Worm (Caenorhabditis elegans): ENCODE results near the gene ceh-75.

ceh-75 gene

DNA sequence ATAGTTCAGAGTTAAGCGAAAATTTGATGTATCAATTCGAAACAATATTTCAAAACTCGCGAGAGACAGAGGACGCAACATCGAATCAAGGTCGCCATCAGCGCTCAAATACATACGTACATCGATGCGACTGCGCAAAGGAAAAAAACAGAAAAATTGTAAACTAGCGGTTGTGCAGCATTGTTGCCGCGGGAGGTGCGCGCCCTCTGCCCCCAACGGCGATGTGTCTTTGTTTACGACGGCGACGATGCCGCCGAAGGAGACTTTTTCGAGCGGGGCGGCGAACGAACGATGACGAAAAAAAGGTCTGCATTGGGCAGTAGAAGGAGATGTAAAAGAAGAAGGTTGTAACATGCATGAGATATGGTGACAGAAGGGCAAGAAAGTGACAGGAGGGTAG is 41.8 kb downstream of the ceh-75 start:
- TF ChIP-seq unc-55 (GFP tag; optimal IDR thresholded peaks at IDR 0.05) (no peak), F13H6.1 (tag; optimal IDR thresholded peaks at IDR 0.05) (no peak), gmeb-1 (tag; optimal IDR thresholded peaks at IDR 0.05) (no peak), C34F6.9 (tag; optimal IDR thresholded peaks at IDR 0.05) (no peak), ztf-1 (GFP tag; conservative IDR thresholded peaks at IDR 0.05) (no peak), crh-2 (tag; optimal IDR thresholded peaks at IDR 0.05) (no peak), alr-1 (tag; optimal IDR thresholded peaks at IDR 0.05) (no peak), ama-1 (optimal IDR thresholded peaks at IDR 0.05) (no peak), lin-13 (GFP tag; optimal IDR thresholded peaks at IDR 0.05) (no peak), nhr-10 (tag; optimal IDR thresholded peaks at IDR 0.05) (no peak), aly-2 (tag; optimal IDR thresholded peaks at IDR 0.05) (no peak), snpc-4 (tag; optimal IDR thresholded peaks at IDR 0.05) (no peak), fos-1 (tag; optimal IDR thresholded peaks at IDR 0.05) (no peak), nhr-23 (tag; optimal IDR thresholded peaks at IDR 0.05) (no peak), lin-11 (tag; optimal IDR thresholded peaks at IDR 0.05) (no peak), nhr-25 (tag; optimal IDR thresholded peaks at IDR 0.05) (no peak), unc-62 (GFP tag; optimal IDR thresholded peaks at IDR 0.05) (no peak), mdl-1 (tag; optimal IDR thresholded peaks at IDR 0.05) (no peak)

DNA sequence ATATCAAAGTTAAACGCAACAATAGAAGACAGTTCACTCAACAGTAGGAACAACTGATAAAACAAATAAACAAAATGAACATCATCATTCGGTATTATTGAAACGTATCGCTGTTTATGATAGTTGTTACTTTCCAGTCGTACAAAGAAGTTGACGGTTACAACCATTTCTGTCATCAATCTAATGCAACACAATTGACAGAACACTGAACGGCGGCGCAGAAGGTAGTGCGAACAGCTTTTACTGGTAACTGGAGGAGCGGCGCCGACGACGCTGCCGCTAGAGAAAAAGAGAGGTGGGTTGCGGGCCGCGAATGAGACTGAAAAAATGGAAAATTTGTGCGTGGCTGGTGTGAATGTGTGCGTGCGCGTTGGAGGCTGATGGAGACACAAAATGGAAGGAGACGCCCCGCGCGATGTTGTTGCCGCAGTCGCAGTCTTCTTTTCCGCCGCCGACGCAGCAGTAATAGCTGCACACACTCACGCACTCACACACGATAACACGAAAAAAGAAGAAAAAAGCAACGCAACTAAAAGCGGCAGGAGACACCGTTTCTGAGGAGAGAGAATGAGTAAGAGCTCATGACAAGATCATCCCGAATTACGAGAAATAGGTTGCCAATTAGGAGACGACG is 43.1 kb downstream of the ceh-75 start:
- TF ChIP-seq unc-55 (GFP tag; optimal IDR thresholded peaks at IDR 0.05) (peak; percentile 34), ama-1 (optimal IDR thresholded peaks at IDR 0.05) (no peak)

DNA sequence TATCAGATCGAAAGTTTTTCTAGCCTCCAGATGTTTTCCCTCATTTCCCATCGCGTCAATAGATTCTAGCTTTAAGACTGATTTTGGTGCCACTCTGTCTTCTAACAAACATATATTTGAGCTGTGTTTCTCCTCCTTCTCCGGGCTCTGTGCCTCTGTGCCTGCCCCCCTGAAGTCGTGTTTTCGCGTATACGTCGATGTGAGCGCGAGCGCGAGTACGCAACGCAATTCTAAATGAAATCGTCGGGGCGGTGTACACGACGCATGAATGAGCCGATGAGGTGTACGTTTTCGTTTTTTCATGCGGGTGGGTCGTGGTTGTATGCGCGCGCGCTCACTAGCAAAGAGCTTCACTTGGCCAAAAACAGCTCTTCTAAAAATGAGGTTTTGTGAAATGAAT is 44.8 kb downstream of the ceh-75 start:
- TF ChIP-seq F13H6.1 (tag; optimal IDR thresholded peaks at IDR 0.05) (no peak), unc-55 (GFP tag; optimal IDR thresholded peaks at IDR 0.05) (no peak), ztf-1 (GFP tag; conservative IDR thresholded peaks at IDR 0.05) (no peak), ztf-11 (tag; optimal IDR thresholded peaks at IDR 0.05) (no peak), snpc-4 (tag; optimal IDR thresholded peaks at IDR 0.05) (no peak), sma-3 (GFP tag; optimal IDR thresholded peaks at IDR 0.05) (no peak), fos-1 (tag; optimal IDR thresholded peaks at IDR 0.05) (no peak), blmp-1 (tag; optimal IDR thresholded peaks at IDR 0.05; ENCODE audit: insufficient read depth) (no peak), gmeb-1 (tag; optimal IDR thresholded peaks at IDR 0.05) (no peak), elt-1 (tag; optimal IDR thresholded peaks at IDR 0.05) (no peak), mbf-1 (tag; optimal IDR thresholded peaks at IDR 0.05) (no peak)

DNA sequence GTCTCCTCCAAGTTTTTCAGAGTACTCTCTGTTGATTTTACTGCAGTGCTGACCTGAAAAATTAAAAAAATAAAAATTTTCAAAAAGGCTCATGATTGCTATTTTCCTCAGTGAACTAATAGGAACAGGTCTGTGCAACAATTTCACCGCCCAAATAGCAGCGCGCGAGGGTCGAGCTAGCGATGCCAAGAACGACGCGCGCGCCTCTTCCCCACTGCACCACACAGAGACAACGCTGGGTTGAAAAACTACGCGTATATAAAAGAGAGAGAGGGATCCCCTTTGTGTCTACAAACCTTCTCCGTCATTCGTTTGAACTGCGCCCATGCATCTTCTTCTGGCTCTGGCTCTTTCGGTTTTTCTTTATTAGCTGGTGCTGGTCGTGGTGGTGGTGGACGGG is 49.0 kb downstream of the ceh-75 start:
- TF ChIP-seq mab-5 (tag; optimal IDR thresholded peaks at IDR 0.05), result peak; percentile 75
- TF ChIP-seq nhr-23 (tag; optimal IDR thresholded peaks at IDR 0.05), result no peak
- TF ChIP-seq nhr-11 (tag; optimal IDR thresholded peaks at IDR 0.05), result peak; percentile 38
- no peak for TF ChIP-seq elt-3 (tag; optimal IDR thresholded peaks at IDR 0.05)
- no peak for TF ChIP-seq nhr-77 (tag; optimal IDR thresholded peaks at IDR 0.05)
- no peak for TF ChIP-seq R02D3.7 (tag; optimal IDR thresholded peaks at IDR 0.05)
- peak; percentile 40 for TF ChIP-seq ztf-4 (tag; optimal IDR thresholded peaks at IDR 0.05)
- TF ChIP-seq sma-9 (GFP tag; optimal IDR thresholded peaks at IDR 0.05), result peak; percentile 80
- TF ChIP-seq sma-9 (tag; optimal IDR thresholded peaks at IDR 0.05), result no peak
- TF ChIP-seq F13H6.1 (tag; optimal IDR thresholded peaks at IDR 0.05), result peak; percentile 77
- no peak for TF ChIP-seq gmeb-1 (tag; optimal IDR thresholded peaks at IDR 0.05)
- TF ChIP-seq unc-55 (GFP tag; optimal IDR thresholded peaks at IDR 0.05), result peak; percentile 83
- TF ChIP-seq alr-1 (tag; optimal IDR thresholded peaks at IDR 0.05), result no peak
- TF ChIP-seq ceh-82 (tag; optimal IDR thresholded peaks at IDR 0.05), result no peak
- TF ChIP-seq ztf-11 (tag; optimal IDR thresholded peaks at IDR 0.05), result peak; percentile 24
- TF ChIP-seq skn-1 (tag; optimal IDR thresholded peaks at IDR 0.05), result no peak
- no peak for TF ChIP-seq unc-62 (GFP tag; optimal IDR thresholded peaks at IDR 0.05)
- peak in 1 of 2 experiments; percentile 10 for TF ChIP-seq mdl-1 (tag; optimal IDR thresholded peaks at IDR 0.05)
- TF ChIP-seq lin-11 (tag; optimal IDR thresholded peaks at IDR 0.05), result peak; percentile 34
- TF ChIP-seq lsy-2 (tag; optimal IDR thresholded peaks at IDR 0.05), result peak; percentile 55 to 58
- peak; percentile 32 for TF ChIP-seq fos-1 (tag; optimal IDR thresholded peaks at IDR 0.05)
- TF ChIP-seq nhr-21 (tag; optimal IDR thresholded peaks at IDR 0.05), result peak; percentile 25
- TF ChIP-seq lin-39 (tag; optimal IDR thresholded peaks at IDR 0.05), result no peak
- no peak for TF ChIP-seq dmd-4 (tag; optimal IDR thresholded peaks at IDR 0.05)
- TF ChIP-seq elt-1 (tag; optimal IDR thresholded peaks at IDR 0.05), result no peak
- no peak for TF ChIP-seq peb-1 (tag; optimal IDR thresholded peaks at IDR 0.05)
- peak; percentile 61 for TF ChIP-seq crh-2 (tag; optimal IDR thresholded peaks at IDR 0.05)
- TF ChIP-seq ZK546.5 (tag; optimal IDR thresholded peaks at IDR 0.05), result no peak
- no peak for TF ChIP-seq ama-1 (optimal IDR thresholded peaks at IDR 0.05)
- no peak for TF ChIP-seq aly-2 (tag; optimal IDR thresholded peaks at IDR 0.05)
- TF ChIP-seq zag-1 (tag; optimal IDR thresholded peaks at IDR 0.05), result peak; percentile 52
- TF ChIP-seq Y55F3AM.14 (GFP tag; optimal IDR thresholded peaks at IDR 0.05), result peak; percentile 53
- TF ChIP-seq nhr-237 (tag; optimal IDR thresholded peaks at IDR 0.05), result no peak
- TF ChIP-seq nhr-129 (tag; optimal IDR thresholded peaks at IDR 0.05), result peak; percentile 81
- peak; percentile 72 for TF ChIP-seq lin-13 (GFP tag; optimal IDR thresholded peaks at IDR 0.05)
- no peak for TF ChIP-seq nhr-10 (tag; optimal IDR thresholded peaks at IDR 0.05)
- TF ChIP-seq egl-27 (tag; optimal IDR thresholded peaks at IDR 0.05), result peak; percentile 40
- TF ChIP-seq ztf-1 (GFP tag; conservative IDR thresholded peaks at IDR 0.05), result no peak
- no peak for TF ChIP-seq unc-39 (tag; optimal IDR thresholded peaks at IDR 0.05)
- no peak for TF ChIP-seq nhr-25 (tag; optimal IDR thresholded peaks at IDR 0.05)
